Fruit fly (Drosophila melanogaster): ENCODE measurements around the gene CG32263.

CG32263 gene

DNA sequence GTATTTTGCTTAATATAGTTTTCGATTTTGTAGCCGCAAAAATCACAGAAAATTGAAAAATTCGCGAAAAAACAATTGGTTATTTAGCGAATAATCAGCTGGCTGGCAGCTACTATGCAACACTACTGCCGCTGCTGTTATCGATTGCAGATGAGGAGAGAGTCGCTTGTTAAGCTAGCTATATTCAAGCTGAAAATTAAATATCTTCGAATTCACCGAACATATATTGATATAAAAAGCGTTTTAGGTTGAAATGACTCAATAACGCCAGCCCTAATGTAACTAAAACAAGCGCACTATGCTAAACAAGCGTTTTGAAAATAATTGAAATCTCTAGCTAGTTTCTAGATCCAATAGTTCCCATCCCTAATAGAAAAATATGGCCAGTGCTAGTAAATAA is 4.6 kb downstream of the CG32263 start, which contains the start of the genes CG32264, ntc and IntS10 (continued):
- TF ChIP-seq Nf-YC (tag; optimal IDR thresholded peaks at IDR 0.05) (peak; percentile 16), ken (GFP tag; IDR thresholded peaks at IDR 0.05) (peak; percentile 64; the same call in 2 of the 3 replicates), CG9876 (GFP tag; optimal IDR thresholded peaks at IDR 0.05) (peak; percentile 69), CG7372 (GFP tag; IDR thresholded peaks at IDR 0.05) (0 out of 2 replicates have a peak, but pooled peaks have one; percentile 41), CG5953 (GFP tag; IDR thresholded peaks at IDR 0.05) (no peak), ssp (GFP tag; IDR thresholded peaks at IDR 0.05) (peak; percentile 32), twi (tag; optimal IDR thresholded peaks at IDR 0.05) (peak; percentile 58), tll (GFP tag; optimal IDR thresholded peaks at IDR 0.05) (peak in 1 of 2 experiments; percentile 16), vfl (GFP tag; optimal IDR thresholded peaks at IDR 0.05) (peak; percentile 85), CG9609 (GFP tag; optimal IDR thresholded peaks at IDR 0.05) (peak; percentile 79), CG18619 (GFP tag; optimal IDR thresholded peaks at IDR 0.05) (peak; percentile 59), nerfin-1 (tag; optimal IDR thresholded peaks at IDR 0.05) (peak; percentile 57), CG7839 (tag; optimal IDR thresholded peaks at IDR 0.05) (peak; percentile 68), CG14050 (GFP tag; IDR thresholded peaks at IDR 0.05) (peak; percentile 29; the same call in 1 of the 3 replicates), ash1 (GFP tag; optimal IDR thresholded peaks at IDR 0.05) (no peak), toy (GFP tag; IDR thresholded peaks at IDR 0.05) (no peak), CG7357 (GFP tag; IDR thresholded peaks at IDR 0.05) (no peak), otp (GFP tag; IDR thresholded peaks at IDR 0.05) (no peak), CG17328 (GFP tag; IDR thresholded peaks at IDR 0.05) (no peak), Dll (GFP tag; IDR thresholded peaks at IDR 0.05; ENCODE audit: partially characterized antibody) (peak; percentile 73; the same call in 3 of the 4 replicates), sc (optimal IDR thresholded peaks at IDR 0.05) (no peak), sc (GFP tag; optimal IDR thresholded peaks at IDR 0.05) (peak; percentile 9), CG10274 (GFP tag; optimal IDR thresholded peaks at IDR 0.05) (no peak), CG12391 (tag; optimal IDR thresholded peaks at IDR 0.05) (peak; percentile 79), CG6175 (GFP tag; IDR thresholded peaks at IDR 0.05) (no peak), Mad (GFP tag; optimal IDR thresholded peaks at IDR 0.05) (peak; percentile 77), Hey (tag; optimal IDR thresholded peaks at IDR 0.05) (no peak), CG16863 (GFP tag; optimal IDR thresholded peaks at IDR 0.05) (peak; percentile 69), br (optimal IDR thresholded peaks at IDR 0.05) (no peak), CG18476 (GFP tag; optimal IDR thresholded peaks at IDR 0.05) (peak; percentile 24), Adf1 (GFP tag; IDR thresholded peaks at IDR 0.05) (peak; percentile 25; the same call in 1 of the 2 replicates), CG7745 (tag; optimal IDR thresholded peaks at IDR 0.05) (no peak), vnd (GFP tag; IDR thresholded peaks at IDR 0.05; ENCODE audit: partially characterized antibody) (no peak), BtbVII (GFP tag; optimal IDR thresholded peaks at IDR 0.05) (peak; percentile 19), CG14710 (tag; optimal IDR thresholded peaks at IDR 0.05) (peak; percentile 68), CG3838 (GFP tag; optimal IDR thresholded peaks at IDR 0.05) (peak; percentile 36), CG31224 (GFP tag; IDR thresholded peaks at IDR 0.05) (peak; percentile 56), ac (GFP tag; optimal IDR thresholded peaks at IDR 0.05) (no peak), CG12219 (GFP tag; optimal IDR thresholded peaks at IDR 0.05) (peak; percentile 29), jigr1 (GFP tag; IDR thresholded peaks at IDR 0.05) (no peak), pho (GFP tag; optimal IDR thresholded peaks at IDR 0.05) (peak; percentile 87), Xbp1 (GFP tag; optimal IDR thresholded peaks at IDR 0.05) (peak; percentile 81), luna (GFP tag; optimal IDR thresholded peaks at IDR 0.05) (peak; percentile 78), Fer2 (tag; optimal IDR thresholded peaks at IDR 0.05) (peak; percentile 44), tio (GFP tag; optimal IDR thresholded peaks at IDR 0.05) (no peak), h (optimal IDR thresholded peaks at IDR 0.05) (no peak), Tbp (GFP tag; optimal IDR thresholded peaks at IDR 0.05) (no peak), pan (optimal IDR thresholded peaks at IDR 0.05) (no peak), pan (GFP tag; optimal IDR thresholded peaks at IDR 0.05 in 1 of 2, IDR thresholded peaks at IDR 0.05 in 1 of 2) (no peak), CG6854 (GFP tag; optimal IDR thresholded peaks at IDR 0.05) (no peak), CG17361 (GFP tag; IDR thresholded peaks at IDR 0.05) (0 out of 3 replicates have a peak, but pooled peaks have one; percentile 19), trh (GFP tag; optimal IDR thresholded peaks at IDR 0.05) (no peak), sima (GFP tag; optimal IDR thresholded peaks at IDR 0.05) (peak; percentile 22)

Measured in whole organism, embryonic.